Worm (Caenorhabditis elegans): ENCODE data around the gene F54F2.14.

Gene F54F2.14

ce11 chrIII:8786077-8786476 is 5.3 kb upstream of the F54F2.14 start, which contains the start of gene K02D10.8:
Gene K02D10.8, plus strand, starts transcription at chrIII:8786377.
- no peak for TF ChIP-seq lin-39 (tag; optimal IDR thresholded peaks at IDR 0.05)
- TF ChIP-seq spr-3 (GFP tag; optimal IDR thresholded peaks at IDR 0.05), result no peak
- no peak for TF ChIP-seq nhr-77 (tag; optimal IDR thresholded peaks at IDR 0.05)
- no peak for TF ChIP-seq T26A8.4 (GFP tag; IDR thresholded peaks at IDR 0.05)
- TF ChIP-seq lin-1 (GFP tag; IDR thresholded peaks at IDR 0.05), result no peak

DNA sequence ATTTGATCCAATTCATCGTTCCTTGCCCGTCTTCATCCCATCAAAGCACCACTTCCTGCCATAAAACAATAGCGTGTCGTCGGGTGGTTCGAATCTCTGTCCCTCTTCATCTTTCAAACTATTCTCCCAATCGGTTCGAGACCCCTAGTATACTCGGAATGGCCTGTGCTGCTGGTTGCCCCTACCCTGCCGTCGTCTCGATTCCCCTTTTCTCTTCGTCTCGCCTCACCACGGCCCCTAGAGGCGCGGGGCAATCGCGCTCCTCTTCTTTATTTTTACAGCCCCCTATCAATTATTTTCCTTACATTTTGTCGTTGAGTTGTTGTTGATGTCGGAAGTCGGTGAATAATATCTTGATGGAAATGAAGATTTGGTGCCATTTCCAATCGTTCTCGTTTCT is 2.7 kb upstream of the F54F2.14 start:
- TF ChIP-seq set-16 (GFP tag; IDR thresholded peaks at IDR 0.05), result peak; percentile 36; the same call in 1 of the 2 replicates
- peak in 1 of 2 experiments; percentile 8 for TF ChIP-seq lsy-2 (tag; optimal IDR thresholded peaks at IDR 0.05)
- TF ChIP-seq aha-1 (tag), result peak; percentile 84
- no peak for TF ChIP-seq mxl-2 (GFP tag; conservative IDR thresholded peaks at IDR 0.05)
- TF ChIP-seq duxl-1 (tag; optimal IDR thresholded peaks at IDR 0.05; ENCODE audit: poor library complexity), result no peak

DNA sequence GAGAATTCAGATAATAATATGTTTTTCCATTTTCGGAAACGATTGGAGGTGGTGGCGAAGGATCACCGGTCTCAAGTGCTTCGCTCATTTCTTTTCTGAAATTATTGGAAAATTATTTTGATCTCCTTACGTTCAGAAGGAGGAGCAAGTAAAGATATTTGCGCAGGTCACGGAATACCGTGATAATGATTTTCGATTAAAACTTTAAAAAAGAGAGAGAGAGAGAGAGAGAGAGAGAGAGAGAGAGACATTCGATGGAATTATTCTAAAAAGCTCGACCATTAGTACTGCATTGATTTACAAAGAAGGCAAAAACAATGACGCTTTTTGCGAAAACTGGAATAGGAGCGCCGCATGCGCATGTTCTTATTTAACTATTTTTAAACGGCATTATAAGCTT is 905 bp downstream of the F54F2.14 start, which contains the start of gene ztf-1:
Gene ztf-1, minus strand, starts transcription at position 101 of the 400 bp plus-strand sequence.
- TF ChIP-seq skn-1 (tag; optimal IDR thresholded peaks at IDR 0.05) (no peak), unc-62 (GFP tag; optimal IDR thresholded peaks at IDR 0.05 in 1 of 2) (peak in 1 of 2 experiments; percentile 69), unc-62 (tag; optimal IDR thresholded peaks at IDR 0.05) (no peak)

DNA sequence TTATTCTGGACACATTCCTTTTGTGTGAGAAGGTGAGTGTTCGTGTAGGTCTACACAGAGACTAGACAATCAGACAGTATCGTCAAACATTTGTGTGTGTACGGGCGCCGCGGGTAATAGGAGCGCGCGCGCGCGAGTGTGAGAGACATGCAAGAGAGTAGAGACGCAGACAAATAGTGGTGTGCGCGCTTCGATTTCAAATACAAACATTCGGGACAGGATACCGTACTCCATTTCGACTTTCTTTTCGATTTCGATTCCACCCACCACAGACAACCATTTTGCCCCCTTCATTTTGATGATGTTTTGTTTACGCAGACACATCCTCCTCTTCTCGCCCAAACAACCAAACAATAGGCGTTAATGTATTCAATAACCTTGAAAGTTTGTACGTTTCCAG is 3.4 kb downstream of the F54F2.14 start:
- TF ChIP-seq dve-1 (tag; optimal IDR thresholded peaks at IDR 0.05; ENCODE audit: insufficient read depth) (peak; percentile 77), nhr-77 (tag; optimal IDR thresholded peaks at IDR 0.05) (peak; percentile 12), F37D6.2 (tag; optimal IDR thresholded peaks at IDR 0.05) (no peak), lin-39 (tag; optimal IDR thresholded peaks at IDR 0.05) (no peak), hmg-1.1 (GFP tag; IDR thresholded peaks at IDR 0.05) (peak; percentile 64), ZK337.2 (GFP tag; IDR thresholded peaks at IDR 0.05) (no peak), Y105C5A.15 (GFP tag; IDR thresholded peaks at IDR 0.05) (no peak), dmd-8 (GFP tag; IDR thresholded peaks at IDR 0.05) (no peak), D1046.2 (GFP tag; IDR thresholded peaks at IDR 0.05) (0 out of 2 replicates have a peak, but pooled peaks have one; percentile 70), egl-27 (tag; optimal IDR thresholded peaks at IDR 0.05) (no peak), hlh-30 (tag; optimal IDR thresholded peaks at IDR 0.05; ENCODE audit: insufficient read depth) (peak; percentile 79), nhr-6 (tag; optimal IDR thresholded peaks at IDR 0.05) (peak; percentile 40), ces-1 (GFP tag; optimal IDR thresholded peaks at IDR 0.05) (no peak), nhr-42 (GFP tag; IDR thresholded peaks at IDR 0.05) (no peak), spr-1 (tag; optimal IDR thresholded peaks at IDR 0.05) (no peak), Y48G9A.11 (GFP tag; IDR thresholded peaks at IDR 0.05) (no peak), Y75B8A.6 (GFP tag; IDR thresholded peaks at IDR 0.05) (0 out of 2 replicates have a peak, but pooled peaks have one; percentile 21), ztf-7 (tag; optimal IDR thresholded peaks at IDR 0.05) (peak; percentile 25), tag-97 (GFP tag; IDR thresholded peaks at IDR 0.05) (no peak), skn-1 (tag; optimal IDR thresholded peaks at IDR 0.05) (no peak), zag-1 (tag; optimal IDR thresholded peaks at IDR 0.05) (no peak), mdt-29 (GFP tag; IDR thresholded peaks at IDR 0.05) (no peak), ceh-28 (tag; optimal IDR thresholded peaks at IDR 0.05) (no peak), mxl-3 (GFP tag; optimal IDR thresholded peaks at IDR 0.05) (peak; percentile 88), vab-7 (GFP tag; IDR thresholded peaks at IDR 0.05) (0 out of 2 replicates have a peak, but pooled peaks have one; percentile 38), egl-43 (GFP tag; IDR thresholded peaks at IDR 0.05) (peak; percentile 80), F49E8.2 (tag; optimal IDR thresholded peaks at IDR 0.05; ENCODE audit: borderline replicate concordance) (no peak), dpl-1 (GFP tag; optimal IDR thresholded peaks at IDR 0.05) (peak; percentile 47), zip-11 (GFP tag; IDR thresholded peaks at IDR 0.05) (no peak), madf-5 (GFP tag; IDR thresholded peaks at IDR 0.05) (no peak), lin-13 (GFP tag; optimal IDR thresholded peaks at IDR 0.05) (peak; percentile 25), mxl-2 (GFP tag; conservative IDR thresholded peaks at IDR 0.05) (no peak), dmd-9 (GFP tag; IDR thresholded peaks at IDR 0.05) (no peak), lin-15B (tag; optimal IDR thresholded peaks at IDR 0.05) (no peak), jun-1 (tag; optimal IDR thresholded peaks at IDR 0.05) (peak; percentile 28), hlh-11 (tag; optimal IDR thresholded peaks at IDR 0.05) (peak; percentile 95), cey-2 (tag; optimal IDR thresholded peaks at IDR 0.05; ENCODE audit: borderline replicate concordance, insufficient read depth) (peak; percentile 28)
